Fruit fly (Drosophila melanogaster): Measurements from ENCODE around the gene Ucp4C.

DNA sequence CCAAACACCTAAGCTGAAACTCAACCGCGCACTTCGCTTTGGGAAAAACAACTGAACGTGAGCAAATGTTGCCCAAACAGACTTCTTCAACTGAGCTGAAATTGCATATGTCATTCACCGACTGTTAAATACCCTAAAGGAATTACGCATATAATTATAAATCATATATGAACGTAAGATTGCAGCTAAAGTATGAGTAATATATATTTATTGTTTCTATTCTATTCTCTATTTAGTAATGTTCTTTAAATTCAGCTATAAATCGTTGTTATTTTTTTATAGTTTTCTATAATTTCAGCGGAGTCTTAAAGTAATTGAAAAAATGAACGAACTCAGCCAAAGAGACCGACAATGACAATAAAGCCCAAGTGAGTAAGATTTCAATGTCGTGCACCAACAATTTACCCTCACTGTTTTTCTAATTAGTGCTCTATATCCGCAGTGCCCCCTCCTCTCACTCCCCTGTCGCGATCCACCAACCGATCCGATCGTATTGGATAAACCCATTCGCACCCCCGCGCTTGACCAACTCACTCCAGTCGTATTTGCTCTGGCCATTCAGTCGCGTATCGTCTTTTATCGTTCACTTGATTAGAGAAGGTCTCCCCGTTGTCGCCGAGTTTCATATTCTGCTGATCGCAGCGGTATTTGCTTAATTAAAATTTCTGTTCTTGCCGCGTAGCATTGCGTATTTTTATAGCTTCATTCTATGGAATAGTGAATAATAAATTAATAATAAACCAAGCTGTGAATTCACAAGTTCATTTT is 44.1 kb downstream of the Ucp4C start, which contains the start of gene CG9098:
- TF ChIP-seq CG7101 (tag; optimal IDR thresholded peaks at IDR 0.05) (no peak), toe (GFP tag; optimal IDR thresholded peaks at IDR 0.05) (no peak), Hr96 (GFP tag; optimal IDR thresholded peaks at IDR 0.05) (no peak), cnc (optimal IDR thresholded peaks at IDR 0.05) (no peak), CG7045 (GFP tag; optimal IDR thresholded peaks at IDR 0.05) (no peak), ovo (GFP tag; optimal IDR thresholded peaks at IDR 0.05) (no peak), pad (GFP tag; optimal IDR thresholded peaks at IDR 0.05) (no peak), CG5204 (GFP tag; optimal IDR thresholded peaks at IDR 0.05) (no peak), CG1620 (GFP tag; optimal IDR thresholded peaks at IDR 0.05) (no peak), kay (GFP tag; ENCODE audit: borderline replicate concordance) (no peak)
